Worm (Caenorhabditis elegans) whole organism, midembryonic: Measurements from ENCODE around the gene eppl-1.

Experiments used
- flt-1 ChIP-seq: fragments of 200-800 bp; sonication (Bioruptor generic); IDR thresholded peaks from 2 replicates; pipeline ENCODE4 v1.3.6; 2022; ENCODE audit warnings: missing genetic modification characterization, missing compliant biosample characterization
- tab-1 ChIP-seq: fragments of 200-800 bp; sonication (Bioruptor generic); IDR thresholded peaks from 2 replicates; pipeline ENCODE4 v1.3.6; 2022; ENCODE audit warnings: missing genetic modification characterization, missing compliant biosample characterization
- ztf-23 ChIP-seq: fragments of 200-800 bp; sonication (Bioruptor generic); IDR thresholded peaks from 2 replicates; pipeline ENCODE4 v1.3.6; 2022; ENCODE audit warnings: missing genetic modification reagents, missing genetic modification characterization, missing compliant biosample characterization

- no peak for TF ChIP-seq flt-1 (GFP tag; lab: Robert Waterston, UW)
- no peak for TF ChIP-seq tab-1 (GFP tag; lab: Robert Waterston, UW)
- TF ChIP-seq ztf-23: no peak
Measured at ce11 chrIV:8456899-8457298, 5.3 kb upstream of the eppl-1 start, which contains the start of gene syx-4.
